Worm (Caenorhabditis elegans): ENCODE measurements around the gene Y37D8A.8.

DNA sequence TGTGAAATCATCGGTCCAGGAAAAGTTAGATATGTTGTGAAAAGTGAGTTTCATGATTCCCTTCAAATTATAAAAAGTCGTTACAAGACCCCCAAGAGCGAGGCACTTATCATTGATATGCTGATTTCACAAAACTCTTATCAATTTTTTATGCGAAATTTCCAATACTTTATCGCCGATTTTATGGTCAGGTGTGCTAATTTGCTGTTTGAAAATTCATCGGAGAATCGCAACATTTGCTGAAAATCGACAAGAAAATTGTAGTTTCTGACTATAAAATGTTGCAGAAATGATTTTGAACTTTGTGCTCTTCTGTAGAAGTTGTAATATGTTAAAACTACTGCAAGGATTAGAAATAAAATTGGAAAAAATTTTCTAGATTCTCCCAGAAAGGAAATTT is 33.1 kb upstream of the Y37D8A.8 start:
- no peak for TF ChIP-seq ces-1 (GFP tag; optimal IDR thresholded peaks at IDR 0.05)
- TF ChIP-seq lin-13 (tag; optimal IDR thresholded peaks at IDR 0.05): no peak
- no peak for TF ChIP-seq flh-1 (GFP tag; optimal IDR thresholded peaks at IDR 0.05)
- TF ChIP-seq mab-5 (tag; optimal IDR thresholded peaks at IDR 0.05): no peak
- no peak for TF ChIP-seq zip-8 (tag; optimal IDR thresholded peaks at IDR 0.05)
- no peak for TF ChIP-seq snpc-4 (tag; optimal IDR thresholded peaks at IDR 0.05)
- no peak for TF ChIP-seq ceh-39 (tag; optimal IDR thresholded peaks at IDR 0.05)
- no peak for TF ChIP-seq ztf-11 (tag; optimal IDR thresholded peaks at IDR 0.05)
- no peak for TF ChIP-seq mep-1 (tag; optimal IDR thresholded peaks at IDR 0.05)
- no peak for TF ChIP-seq elt-3 (tag; optimal IDR thresholded peaks at IDR 0.05)

Measured in whole organism, mixed stage, embryonic.